Fruit fly (Drosophila melanogaster) whole organism, prepupa: ENCODE measurements around the gene CG15020.

Source experiments
- CG10631 ChIP-seq: fragments of 200-800 bp; sonication (Bioruptor generic); optimal IDR thresholded peaks from 2 replicates; lab custom pipeline; 2016; ENCODE audit warnings: missing biosample characterization, missing genetic modification characterization
- CG10669 ChIP-seq: fragments of 200-800 bp; sonication (Bioruptor generic); optimal IDR thresholded peaks from 3 replicates; lab custom pipeline; 2018; ENCODE audit warnings: missing biosample characterization, mild to moderate bottlenecking, missing genetic modification characterization, moderate library complexity
- CG11294 ChIP-seq: fragments of 200-800 bp; sonication (Bioruptor generic); IDR thresholded peaks from 2 replicates; pipeline ENCODE4 v1.3.6; 2022; ENCODE audit warnings: missing biosample characterization, missing genetic modification characterization
- CG11762 ChIP-seq: fragments of 200-800 bp; sonication (Bioruptor generic); optimal IDR thresholded peaks from 3 replicates; lab custom pipeline; 2016; ENCODE audit warnings: missing biosample characterization, missing genetic modification characterization; ENCODE audit not compliant: insufficient read depth
- CG11902 ChIP-seq: fragments of 200-800 bp; sonication (Bioruptor generic); optimal IDR thresholded peaks from 3 replicates; lab custom pipeline; 2016; ENCODE audit warnings: missing biosample characterization, missing genetic modification characterization
- CG15336 ChIP-seq: fragments of 200-800 bp; sonication (Bioruptor generic); IDR thresholded peaks from 2 replicates; pipeline ENCODE4 v1.3.6; 2022; ENCODE audit warnings: missing biosample characterization, missing genetic modification characterization
- CG1621 ChIP-seq: fragments of 200-800 bp; sonication (Bioruptor generic); optimal IDR thresholded peaks from 3 replicates; lab custom pipeline; 2018; ENCODE audit warnings: missing biosample characterization, mild to moderate bottlenecking, missing genetic modification characterization
- CG16779 ChIP-seq: fragments of 200-800 bp; sonication (Bioruptor generic); optimal IDR thresholded peaks from 3 replicates; lab custom pipeline; 2017; ENCODE audit warnings: missing biosample characterization, mild to moderate bottlenecking, missing genetic modification characterization
- CG3032 ChIP-seq: fragments of 200-800 bp; optimal IDR thresholded peaks from 2 replicates; lab custom pipeline; 2019; ENCODE audit warnings: missing biosample characterization, mild to moderate bottlenecking, missing genetic modification characterization, moderate library complexity
- CG31627 ChIP-seq: fragments of 200-800 bp; sonication (Bioruptor generic); optimal IDR thresholded peaks from 3 replicates; lab custom pipeline; 2016; ENCODE audit warnings: missing biosample characterization, missing genetic modification characterization
- CG32006 ChIP-seq: fragments of 200-800 bp; sonication (Bioruptor generic); optimal IDR thresholded peaks from 3 replicates; lab custom pipeline; 2017; ENCODE audit warnings: missing biosample characterization, mild to moderate bottlenecking, missing genetic modification characterization
- CG34406 ChIP-seq: fragments of 200-800 bp; sonication (Bioruptor generic); optimal IDR thresholded peaks from 3 replicates; lab custom pipeline; 2016; ENCODE audit warnings: missing biosample characterization, missing genetic modification characterization
- CG3919 ChIP-seq: fragments of 200-800 bp; sonication (Bioruptor generic); optimal IDR thresholded peaks from 3 replicates; lab custom pipeline; 2016; ENCODE audit warnings: missing biosample characterization, missing genetic modification characterization
- CG4318 ChIP-seq: fragments of 200-800 bp; sonication (Bioruptor generic); optimal IDR thresholded peaks from 3 replicates; lab custom pipeline; 2017; ENCODE audit warnings: missing biosample characterization, mild to moderate bottlenecking, missing genetic modification characterization
- CG6163 ChIP-seq: fragments of 200-800 bp; sonication (Bioruptor generic); IDR thresholded peaks from 3 replicates; pipeline ENCODE4 v1.3.6; 2022; ENCODE audit warnings: missing biosample characterization, missing genetic modification characterization
- CG6276 ChIP-seq: fragments of 200-800 bp; sonication (Bioruptor generic); optimal IDR thresholded peaks from 2 replicates; lab custom pipeline; 2017; ENCODE audit warnings: missing biosample characterization, mild to moderate bottlenecking, missing genetic modification characterization
- CG6792 ChIP-seq: fragments of 200-800 bp; sonication (Bioruptor generic); optimal IDR thresholded peaks from 3 replicates; lab custom pipeline; 2016; ENCODE audit warnings: missing biosample characterization, missing genetic modification characterization
- CG6808 ChIP-seq: fragments of 200-800 bp; sonication (Bioruptor generic); optimal IDR thresholded peaks from 3 replicates; lab custom pipeline; 2017; ENCODE audit warnings: missing biosample characterization, missing genetic modification characterization, mild to moderate bottlenecking, moderate library complexity, missing genetic modification reagents
- CG7368 ChIP-seq: fragments of 200-800 bp; sonication (Bioruptor generic); optimal IDR thresholded peaks from 3 replicates; lab custom pipeline; 2016; ENCODE audit warnings: missing biosample characterization, missing genetic modification characterization
- CG8119 ChIP-seq: fragments of 200-800 bp; sonication (Bioruptor generic); IDR thresholded peaks from 3 replicates; pipeline ENCODE4 v1.3.6; 2022; ENCODE audit warnings: missing biosample characterization, missing genetic modification characterization
- CG8319 ChIP-seq: fragments of 200-800 bp; sonication (Bioruptor generic); optimal IDR thresholded peaks from 3 replicates; lab custom pipeline; 2016; ENCODE audit warnings: missing biosample characterization, missing genetic modification characterization
- CG9139 ChIP-seq: fragments of 200-800 bp; sonication (Bioruptor generic); optimal IDR thresholded peaks from 3 replicates; lab custom pipeline; 2017; ENCODE audit warnings: missing biosample characterization, mild to moderate bottlenecking, missing genetic modification characterization
- Eip78C ChIP-seq: fragments of 200-800 bp; sonication (Bioruptor generic); peaks from one replicate; lab custom pipeline; 2016; ENCODE audit warnings: missing biosample characterization, missing genetic modification characterization
- Eip93F ChIP-seq: fragments of 200-800 bp; sonication (Bioruptor generic); optimal IDR thresholded peaks from 2 replicates; lab custom pipeline; 2016; ENCODE audit warnings: missing biosample characterization, mild to moderate bottlenecking, missing genetic modification characterization
- Ets21C ChIP-seq: fragments of 200-800 bp; sonication (Bioruptor generic); optimal IDR thresholded peaks from 3 replicates; lab custom pipeline; 2016; ENCODE audit warnings: missing biosample characterization, missing genetic modification characterization
- Ets96B ChIP-seq: fragments of 200-800 bp; optimal IDR thresholded peaks from 2 replicates; lab custom pipeline; 2019; ENCODE audit warnings: missing biosample characterization, mild to moderate bottlenecking, missing genetic modification characterization, moderate library complexity
- Gug ChIP-seq: fragments of 200-800 bp; sonication (Bioruptor generic); IDR thresholded peaks from 2 replicates; pipeline ENCODE4 v1.3.6; 2022; ENCODE audit warnings: missing biosample characterization, missing genetic modification characterization
- Hr38 ChIP-seq: sonication (Bioruptor generic); optimal IDR thresholded peaks from 2 replicates; lab custom pipeline; 2016; ENCODE audit warnings: missing biosample characterization, missing genetic modification characterization
- Hr39 ChIP-seq: fragments of 200-800 bp; sonication (Bioruptor generic); optimal IDR thresholded peaks from 2 replicates; lab custom pipeline; 2016; ENCODE audit warnings: missing biosample characterization, missing genetic modification characterization
- Hr4 ChIP-seq: fragments of 200-800 bp; sonication (Bioruptor generic); optimal IDR thresholded peaks from 3 replicates; lab custom pipeline; 2016; ENCODE audit warnings: missing biosample characterization, missing genetic modification characterization
- Lpt ChIP-seq: fragments of 200-800 bp; sonication (Bioruptor generic); optimal IDR thresholded peaks from 3 replicates; lab custom pipeline; 2016; ENCODE audit warnings: missing biosample characterization, missing genetic modification characterization
- Met ChIP-seq: fragments of 200-800 bp; sonication (Bioruptor generic); optimal IDR thresholded peaks from 3 replicates; lab custom pipeline; 2016; ENCODE audit warnings: missing biosample characterization, missing genetic modification characterization
- OdsH ChIP-seq: fragments of 200-800 bp; sonication (Bioruptor generic); optimal IDR thresholded peaks from 3 replicates; lab custom pipeline; 2016; ENCODE audit warnings: missing biosample characterization, missing genetic modification characterization
- Smox ChIP-seq: fragments of 200-800 bp; sonication (Bioruptor generic); optimal IDR thresholded peaks from 3 replicates; lab custom pipeline; 2016; ENCODE audit warnings: missing biosample characterization, missing genetic modification characterization
- Sox14 ChIP-seq: fragments of 200-800 bp; sonication (Bioruptor generic); optimal IDR thresholded peaks from 3 replicates; lab custom pipeline; 2016; ENCODE audit warnings: missing biosample characterization, missing genetic modification characterization
- Sox15 ChIP-seq: fragments of 200-800 bp; sonication (Bioruptor generic); optimal IDR thresholded peaks from 3 replicates; lab custom pipeline; 2016; ENCODE audit warnings: missing biosample characterization, missing genetic modification characterization
- achi ChIP-seq: fragments of 200-800 bp; sonication (Bioruptor generic); optimal IDR thresholded peaks from 3 replicates; lab custom pipeline; 2016; ENCODE audit warnings: missing biosample characterization, missing genetic modification characterization
- acj6 ChIP-seq: fragments of 200-800 bp; sonication (Bioruptor generic); optimal IDR thresholded peaks from 3 replicates; lab custom pipeline; 2016; ENCODE audit warnings: missing biosample characterization, missing genetic modification characterization
- cyc ChIP-seq: fragments of 200-800 bp; sonication (Bioruptor generic); optimal IDR thresholded peaks from 3 replicates; lab custom pipeline; 2016; ENCODE audit warnings: missing biosample characterization, missing genetic modification characterization
- dac ChIP-seq: fragments of 200-800 bp; sonication (Bioruptor generic); optimal IDR thresholded peaks from 2 replicates; lab custom pipeline; 2017; ENCODE audit warnings: missing biosample characterization, mild to moderate bottlenecking, missing genetic modification characterization
- eg ChIP-seq: fragments of 200-800 bp; sonication (Bioruptor generic); IDR thresholded peaks from 3 replicates; pipeline ENCODE4 v1.3.6; 2022; ENCODE audit warnings: missing biosample characterization, missing genetic modification characterization
- esn ChIP-seq: fragments of 200-800 bp; sonication (Bioruptor generic); optimal IDR thresholded peaks from 2 replicates; lab custom pipeline; 2016; ENCODE audit warnings: missing biosample characterization, mild to moderate bottlenecking, missing genetic modification characterization, moderate library complexity
- fd59A ChIP-seq: fragments of 200-800 bp; sonication (Bioruptor generic); optimal IDR thresholded peaks from 2 replicates; lab custom pipeline; 2017; ENCODE audit warnings: missing biosample characterization, mild to moderate bottlenecking, missing genetic modification characterization, missing genetic modification reagents
- fd85E ChIP-seq: fragments of 200-800 bp; sonication (Bioruptor generic); optimal IDR thresholded peaks from 3 replicates; lab custom pipeline; 2016; ENCODE audit warnings: missing biosample characterization, missing genetic modification characterization
- fkh ChIP-seq: fragments of 200-800 bp; sonication (Bioruptor generic); optimal IDR thresholded peaks from 3 replicates; lab custom pipeline; 2017; ENCODE audit warnings: missing biosample characterization, mild to moderate bottlenecking, missing genetic modification characterization, moderate library complexity
- net ChIP-seq: fragments of 200-800 bp; sonication (Bioruptor generic); optimal IDR thresholded peaks from 3 replicates; lab custom pipeline; 2016; ENCODE audit warnings: missing biosample characterization, missing genetic modification characterization
- pdm3 ChIP-seq: fragments of 200-800 bp; sonication (Bioruptor generic); optimal IDR thresholded peaks from 3 replicates; lab custom pipeline; 2016; ENCODE audit warnings: missing biosample characterization, missing genetic modification characterization
- spab ChIP-seq: fragments of 200-800 bp; sonication (Bioruptor generic); optimal IDR thresholded peaks from 2 replicates; lab custom pipeline; 2017; ENCODE audit warnings: missing biosample characterization, mild to moderate bottlenecking, missing genetic modification characterization, missing genetic modification reagents
- ss ChIP-seq, 2 experiments: fragments of 200-800 bp; sonication (Bioruptor generic); optimal IDR thresholded peaks; 2 replicates in 1 of 2; 3 replicates in 1 of 2; lab custom pipeline; 2017 to 2018; ENCODE audit warnings: mild to moderate bottlenecking in 2 of 2, missing biosample characterization in 2 of 2, missing genetic modification characterization in 2 of 2, moderate library complexity in 1 of 2
- topi ChIP-seq: fragments of 200-800 bp; sonication (Bioruptor generic); optimal IDR thresholded peaks from 3 replicates; lab custom pipeline; 2016; ENCODE audit warnings: missing biosample characterization, missing genetic modification characterization

Gene CG15020

dm6 chr3L:4392851-4393250 lies 28.6 kb upstream of the CG15020 start:
- no peak for TF ChIP-seq CG16779 (tag; lab: Kevin White, UChicago)
- no peak for TF ChIP-seq cyc (GFP tag; lab: Kevin White, UChicago)
- TF ChIP-seq ss (GFP tag; optimal IDR thresholded peaks at IDR 0.05; lab: Kevin White, UChicago) = no peak
- TF ChIP-seq Ets21C (GFP tag; lab: Kevin White, UChicago) = no peak
- no peak for TF ChIP-seq topi (GFP tag; lab: Kevin White, UChicago)
- no peak for TF ChIP-seq Sox15 (GFP tag; lab: Kevin White, UChicago)
- TF ChIP-seq CG6276 = peak; percentile 78
- peak; percentile 37 for TF ChIP-seq dac (GFP tag; lab: Kevin White, UChicago)
- peak; percentile 18 for TF ChIP-seq net (GFP tag; lab: Kevin White, UChicago)
- no peak for TF ChIP-seq CG6808 (GFP tag; lab: Kevin White, UChicago)
- TF ChIP-seq CG10631 (GFP tag; lab: Kevin White, UChicago) = no peak
- TF ChIP-seq CG31627 (GFP tag; lab: Kevin White, UChicago) = no peak
- TF ChIP-seq Gug = peak; percentile 65; the same call in 1 of the 2 replicates
- TF ChIP-seq Smox (GFP tag; lab: Kevin White, UChicago) = no peak
- peak; percentile 60 for TF ChIP-seq CG32006 (GFP tag; lab: Kevin White, UChicago)
- peak; percentile 63; the same call in 1 of the 2 replicates for TF ChIP-seq CG11294 (GFP tag; lab: Robert Waterston, UW)
- TF ChIP-seq CG7368 = no peak
- TF ChIP-seq Sox14 = no peak
- no peak for TF ChIP-seq CG9139
- TF ChIP-seq fd85E (GFP tag; lab: Kevin White, UChicago) = no peak
- no peak for TF ChIP-seq fkh (GFP tag; lab: Kevin White, UChicago)
- TF ChIP-seq CG11902 (GFP tag; lab: Kevin White, UChicago) = no peak
- TF ChIP-seq Met (GFP tag; lab: Kevin White, UChicago) = no peak
- TF ChIP-seq Lpt = no peak
- TF ChIP-seq spab = no peak
- TF ChIP-seq CG3032 = no peak
- TF ChIP-seq CG4318 (GFP tag; lab: Kevin White, UChicago) = peak; percentile 15
- TF ChIP-seq OdsH = peak; percentile 6
- TF ChIP-seq achi (GFP tag; lab: Kevin White, UChicago) = peak; percentile 23
- peak; percentile 68 for TF ChIP-seq Eip78C
- no peak for TF ChIP-seq Eip93F (GFP tag; lab: Kevin White, UChicago)
- no peak for TF ChIP-seq CG34406 (GFP tag; lab: Kevin White, UChicago)
- TF ChIP-seq CG3919 (GFP tag; lab: Kevin White, UChicago) = peak; percentile 34
- no peak for TF ChIP-seq CG8319
- TF ChIP-seq CG6792 = no peak
- TF ChIP-seq Ets96B (tag; lab: Kevin White, UChicago) = no peak
- peak; percentile 70 for TF ChIP-seq Hr4 (GFP tag; lab: Kevin White, UChicago)
- no peak for TF ChIP-seq fd59A (GFP tag; lab: Kevin White, UChicago)
- TF ChIP-seq CG1621 (tag; lab: Kevin White, UChicago) = no peak
- TF ChIP-seq CG15336 (GFP tag; lab: Robert Waterston, UW) = peak; percentile 80
- TF ChIP-seq pdm3 (GFP tag; lab: Kevin White, UChicago) = peak; percentile 48
- peak; percentile 73 for TF ChIP-seq CG6163 (GFP tag; lab: Robert Waterston, UW)
- TF ChIP-seq eg (GFP tag; lab: Robert Waterston, UW) = peak; percentile 89
- no peak for TF ChIP-seq Hr39 (GFP tag; lab: Kevin White, UChicago)
- peak; percentile 68 for TF ChIP-seq CG8119 (GFP tag; lab: Robert Waterston, UW)
- TF ChIP-seq CG11762 (GFP tag; lab: Kevin White, UChicago) = peak; percentile 1
- TF ChIP-seq CG10669 (GFP tag; lab: Kevin White, UChicago) = no peak
- no peak for TF ChIP-seq Hr38 (GFP tag; lab: Kevin White, UChicago)
- TF ChIP-seq esn (GFP tag; lab: Kevin White, UChicago) = no peak
- TF ChIP-seq acj6 (GFP tag; lab: Kevin White, UChicago) = no peak
